Worm (Caenorhabditis elegans) whole organism, young adult: Measurements from ENCODE around the gene bath-7.

Source experiments
- B0336.3 ChIP-seq: fragments of 200-800 bp; sonication (Bioruptor generic); IDR thresholded peaks from 2 replicates; pipeline ENCODE4 v1.3.6; 2022; ENCODE audit warnings: missing genetic modification characterization, missing compliant biosample characterization
- F33H1.4 ChIP-seq: fragments of 200-800 bp; sonication (Bioruptor generic); IDR thresholded peaks from 2 replicates; pipeline ENCODE4 v1.3.6; 2022; ENCODE audit warnings: missing genetic modification reagents, missing genetic modification characterization, missing compliant biosample characterization
- T07F8.4 ChIP-seq: sonication (generic microtip); optimal IDR thresholded peaks from 2 replicates; lab custom pipeline; 2016; ENCODE audit warnings: mild to moderate bottlenecking, missing genetic modification characterization, moderate library complexity, missing compliant biosample characterization
- Y53G8AR.9 ChIP-seq: fragments of 200-800 bp; sonication (Bioruptor generic); conservative IDR thresholded peaks from 2 replicates; pipeline ENCODE4 v1.3.6; 2022; ENCODE audit warnings: missing genetic modification reagents, missing genetic modification characterization, missing compliant biosample characterization
- Y79H2A.3 ChIP-seq: fragments of 200-800 bp; sonication (Bioruptor generic); conservative IDR thresholded peaks from 2 replicates; pipeline ENCODE4 v1.3.6; 2022; ENCODE audit warnings: missing genetic modification reagents, missing genetic modification characterization, missing compliant biosample characterization
- aptf-3 ChIP-seq: fragments of 200-800 bp; sonication (Bioruptor generic); IDR thresholded peaks from 2 replicates; pipeline ENCODE4 v1.3.6; 2022; ENCODE audit warnings: missing genetic modification characterization, missing compliant biosample characterization
- attf-3 ChIP-seq: fragments of 200-800 bp; sonication (Bioruptor generic); conservative IDR thresholded peaks from 2 replicates; pipeline ENCODE4 v1.3.6; 2022; ENCODE audit warnings: missing genetic modification reagents, missing genetic modification characterization, missing compliant biosample characterization
- cebp-2 ChIP-seq: fragments of 200-800 bp; sonication (Bioruptor generic); IDR thresholded peaks from 2 replicates; pipeline ENCODE4 v1.3.6; 2022; ENCODE audit warnings: missing genetic modification characterization, missing compliant biosample characterization
- ceh-40 ChIP-seq: fragments of 200-800 bp; sonication (Bioruptor generic); IDR thresholded peaks from 2 replicates; pipeline ENCODE4 v1.3.6; 2022; ENCODE audit warnings: missing genetic modification characterization, missing compliant biosample characterization
- ceh-79 ChIP-seq: sonication (generic microtip); optimal IDR thresholded peaks from 2 replicates; lab custom pipeline; 2017; ENCODE audit warnings: mild to moderate bottlenecking, missing genetic modification characterization, missing compliant biosample characterization
- dpff-1 ChIP-seq: sonication (generic microtip); optimal IDR thresholded peaks from 2 replicates; lab custom pipeline; 2017; ENCODE audit warnings: mild to moderate bottlenecking, missing genetic modification characterization, missing compliant biosample characterization
- dpl-1 ChIP-seq: fragments of 150-350 bp; optimal IDR thresholded peaks from 2 replicates; lab custom pipeline; 2014; ENCODE audit warnings: missing biosample characterization, missing genetic modification reagents, missing genetic modification characterization
- efl-1 ChIP-seq: fragments of 150-350 bp; optimal IDR thresholded peaks from 2 replicates; lab custom pipeline; 2014; ENCODE audit warnings: missing biosample characterization, missing genetic modification reagents, missing genetic modification characterization
- ekl-4 ChIP-seq: fragments of 200-800 bp; sonication (Bioruptor generic); IDR thresholded peaks from 2 replicates; pipeline ENCODE4 v1.3.6; 2022; ENCODE audit warnings: missing genetic modification reagents, missing genetic modification characterization, missing compliant biosample characterization
- hlh-26 ChIP-seq: fragments of 200-800 bp; sonication (Bioruptor generic); conservative IDR thresholded peaks from 2 replicates; pipeline ENCODE4 v1.3.6; 2022; ENCODE audit warnings: missing genetic modification reagents, missing genetic modification characterization, missing compliant biosample characterization
- hrde-1 ChIP-seq: sonication (generic microtip); optimal IDR thresholded peaks from 2 replicates; lab custom pipeline; 2016; ENCODE audit warnings: missing genetic modification characterization, mild to moderate bottlenecking, missing compliant biosample characterization, moderate library complexity, missing genotype, missing genetic modification reagents, borderline replicate concordance
- let-526 ChIP-seq: fragments of 200-800 bp; sonication (Bioruptor generic); IDR thresholded peaks from 2 replicates; pipeline ENCODE4 v1.3.6; 2022; ENCODE audit warnings: missing genetic modification reagents, missing genetic modification characterization, missing compliant biosample characterization
- lin-35 ChIP-seq, 3 experiments: fragments of 150-350 bp in 2 of 3; sonication (generic microtip) in 1 of 3; optimal IDR thresholded peaks; 2 replicates each; lab custom pipeline; 2014 to 2018; ENCODE audit warnings: missing biosample characterization in 3 of 3, missing genetic modification characterization in 3 of 3, missing genetic modification reagents in 3 of 3
- lin-40 ChIP-seq: sonication (generic microtip); optimal IDR thresholded peaks from 2 replicates; lab custom pipeline; 2016; ENCODE audit warnings: missing genetic modification characterization, mild to moderate bottlenecking, missing compliant biosample characterization, missing genotype, missing genetic modification reagents
- lsl-1 ChIP-seq: fragments of 200-800 bp; sonication (Bioruptor generic); optimal IDR thresholded peaks from 2 replicates; lab custom pipeline; 2018; ENCODE audit warnings: mild to moderate bottlenecking, missing genetic modification characterization, moderate library complexity, missing compliant biosample characterization
- mcd-1 ChIP-seq: fragments of 200-800 bp; sonication (Bioruptor generic); IDR thresholded peaks from 2 replicates; pipeline ENCODE4 v1.3.6; 2022; ENCODE audit warnings: missing genetic modification reagents, missing genetic modification characterization, missing compliant biosample characterization
- mes-4 ChIP-seq: sonication (generic microtip); optimal IDR thresholded peaks from 2 replicates; lab custom pipeline; 2016; ENCODE audit warnings: missing genotype, missing genetic modification characterization, missing compliant biosample characterization
- nfyb-1 ChIP-seq: fragments of 200-800 bp; sonication (Bioruptor generic); IDR thresholded peaks from 2 replicates; pipeline ENCODE4 v1.3.6; 2022; ENCODE audit warnings: missing genetic modification reagents, missing genetic modification characterization, missing compliant biosample characterization
- nhr-80 ChIP-seq: sonication (generic microtip); optimal IDR thresholded peaks from 2 replicates; lab custom pipeline; 2016; ENCODE audit warnings: missing genetic modification characterization, missing compliant biosample characterization
- pha-4 ChIP-seq: fragments of 150-350 bp; sonication (generic microtip); optimal IDR thresholded peaks from 2 replicates; lab custom pipeline; 2014; ENCODE audit warnings: missing biosample characterization, missing genetic modification reagents, missing genetic modification characterization
- rcor-1 ChIP-seq: fragments of 200-800 bp; sonication (Bioruptor generic); IDR thresholded peaks from 2 replicates; pipeline ENCODE4 v1.3.6; 2022; ENCODE audit warnings: missing genetic modification reagents, missing genetic modification characterization, missing compliant biosample characterization
- rec-8 ChIP-seq, 2 experiments: sonication (generic microtip); optimal IDR thresholded peaks; 2 replicates each; lab custom pipeline; 2016; ENCODE audit warnings: mild to moderate bottlenecking in 2 of 2, missing genetic modification characterization in 2 of 2, missing genetic modification reagents in 2 of 2, missing genotype in 2 of 2, missing biosample characterization in 1 of 2, missing compliant biosample characterization in 1 of 2, moderate library complexity in 1 of 2
- repo-1 ChIP-seq: sonication (generic microtip); optimal IDR thresholded peaks from 2 replicates; lab custom pipeline; 2017; ENCODE audit warnings: mild to moderate bottlenecking, missing genetic modification characterization, missing compliant biosample characterization
- sdz-38 ChIP-seq: sonication (generic microtip); optimal IDR thresholded peaks from 2 replicates; lab custom pipeline; 2016; ENCODE audit warnings: missing genotype, missing genetic modification characterization, missing compliant biosample characterization
- snpc-4 ChIP-seq, 5 experiments: fragments of 150-350 bp in 1 of 5; sonication (generic microtip) in 4 of 5; optimal IDR thresholded peaks; 2 replicates each; lab custom pipeline; 2014 to 2018; ENCODE audit warnings: missing genetic modification characterization in 5 of 5, missing biosample characterization in 3 of 5, antibody characterized with exemption in 2 of 5, mild to moderate bottlenecking in 2 of 5, missing compliant biosample characterization in 2 of 5, missing genotype in 2 of 5, moderate library complexity in 2 of 5, missing genetic modification reagents in 1 of 5
- somi-1 ChIP-seq: fragments of 200-800 bp; sonication (Bioruptor generic); optimal IDR thresholded peaks from 2 replicates; lab custom pipeline; 2018; ENCODE audit warnings: mild to moderate bottlenecking, missing genetic modification characterization, missing compliant biosample characterization
- tbx-9 ChIP-seq: sonication (generic microtip); optimal IDR thresholded peaks from 2 replicates; lab custom pipeline; 2016; ENCODE audit warnings: borderline replicate concordance, missing genetic modification characterization, inconsistent platforms, missing compliant biosample characterization
- zfh-2 ChIP-seq: fragments of 200-800 bp; sonication (Bioruptor generic); conservative IDR thresholded peaks from 2 replicates; pipeline ENCODE4 v1.3.6; 2022; ENCODE audit warnings: missing genetic modification reagents, missing genetic modification characterization, missing compliant biosample characterization
- ztf-25 ChIP-seq: fragments of 200-800 bp; sonication (Bioruptor generic); IDR thresholded peaks from 2 replicates; pipeline ENCODE4 v1.3.6; 2022; ENCODE audit warnings: missing genetic modification reagents, missing genetic modification characterization, missing compliant biosample characterization
- ztf-3 ChIP-seq: fragments of 200-800 bp; sonication (Bioruptor generic); optimal IDR thresholded peaks from 2 replicates; lab custom pipeline; 2018; ENCODE audit warnings: mild to moderate bottlenecking, missing genetic modification characterization, missing compliant biosample characterization

The bath-7 gene

DNA sequence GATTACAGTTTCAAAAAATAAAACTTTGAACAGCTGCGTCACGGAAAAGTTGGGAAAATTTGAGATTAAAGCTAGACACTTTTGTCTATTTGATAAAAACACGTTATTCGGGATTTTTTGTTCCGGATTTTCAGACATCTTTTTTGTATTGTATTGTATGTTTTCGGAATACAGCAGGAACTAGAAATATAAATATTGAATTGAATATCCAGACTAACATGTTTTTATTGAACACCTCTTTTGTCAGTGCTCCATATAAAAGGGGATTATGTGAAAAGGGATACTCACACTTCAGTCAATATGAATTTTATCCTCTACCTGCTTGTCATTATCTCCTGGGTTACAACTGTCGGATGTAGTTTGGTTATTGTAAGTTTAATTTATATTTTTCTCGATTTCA lies 27.0 kb downstream of the bath-7 start, which contains the start of gene C16C4.1:
TSS of gene C16C4.1 (plus strand) at position 301 of the 400 bp plus-strand sequence.
- TF ChIP-seq lin-35 (GFP tag; optimal IDR thresholded peaks at IDR 0.05; lab: Kevin White, UChicago) (no peak), F33H1.4 (no peak), lin-40 (tag; lab: Kevin White, UChicago) (no peak), Y53G8AR.9 (GFP tag; lab: Robert Waterston, UW) (no peak), ceh-40 (no peak), let-526 (GFP tag; lab: Robert Waterston, UW) (no peak), cebp-2 (GFP tag; lab: Robert Waterston, UW) (no peak), rcor-1 (no peak), ztf-25 (GFP tag; lab: Robert Waterston, UW) (no peak), ekl-4 (GFP tag; lab: Robert Waterston, UW) (no peak), dpl-1 (GFP tag; lab: Kevin White, UChicago) (no peak), hrde-1 (no peak), hlh-26 (GFP tag; lab: Robert Waterston, UW) (no peak), mes-4 (no peak), rec-8 (tag; optimal IDR thresholded peaks at IDR 0.05; lab: Kevin White, UChicago) (no peak)
- TF ChIP-seq, all 124 proteins: peak for 0

DNA sequence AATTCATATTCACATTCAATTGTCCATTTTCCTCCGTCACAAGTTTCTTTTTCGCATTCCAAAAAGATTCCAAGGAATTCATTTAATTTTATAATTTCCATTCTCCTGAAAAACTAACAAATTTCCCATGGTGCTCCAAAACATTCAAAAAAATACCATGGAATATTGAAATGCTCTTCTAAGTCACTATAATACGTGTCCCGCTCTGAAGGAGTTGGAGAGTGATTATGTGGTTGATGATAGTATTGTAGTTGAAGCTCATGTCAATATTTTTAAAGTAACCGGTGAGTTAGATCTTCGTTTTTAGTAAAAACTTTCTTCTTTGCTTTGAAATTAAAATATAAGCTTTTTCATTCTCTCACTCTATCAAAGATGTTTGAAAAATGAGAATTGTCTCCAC lies 30.2 kb downstream of the bath-7 start, which contains the start of gene math-9:
TSS of gene math-9 (minus strand) at position 101 of the 400 bp plus-strand sequence.
- TF ChIP-seq dpff-1 (tag; lab: Kevin White, UChicago), result no peak
- TF ChIP-seq mcd-1, result no peak
- no peak for TF ChIP-seq attf-3 (GFP tag; lab: Robert Waterston, UW)
- no peak for TF ChIP-seq B0336.3
- TF ChIP-seq cebp-2 (GFP tag; lab: Robert Waterston, UW), result no peak
- no peak for TF ChIP-seq repo-1 (tag; lab: Kevin White, UChicago)
- TF ChIP-seq hrde-1, result no peak
- no peak for TF ChIP-seq somi-1 (GFP tag; lab: Kevin White, UChicago)
- no peak for TF ChIP-seq tbx-9 (tag; lab: Kevin White, UChicago)
- TF ChIP-seq nhr-80 (tag; lab: Kevin White, UChicago), result no peak
- TF ChIP-seq sdz-38 (tag; lab: Kevin White, UChicago), result no peak
- TF ChIP-seq ekl-4 (GFP tag; lab: Robert Waterston, UW), result no peak
- TF ChIP-seq Y79H2A.3 (GFP tag; lab: Robert Waterston, UW), result no peak
- TF ChIP-seq ceh-79, result no peak
- no peak for TF ChIP-seq efl-1
- no peak for TF ChIP-seq pha-4
- TF ChIP-seq ztf-3 (GFP tag; lab: Kevin White, UChicago), result no peak
- TF ChIP-seq lsl-1, result no peak
- no peak for TF ChIP-seq aptf-3 (GFP tag; lab: Robert Waterston, UW)
- TF ChIP-seq T07F8.4 (tag; lab: Kevin White, UChicago), result no peak

DNA sequence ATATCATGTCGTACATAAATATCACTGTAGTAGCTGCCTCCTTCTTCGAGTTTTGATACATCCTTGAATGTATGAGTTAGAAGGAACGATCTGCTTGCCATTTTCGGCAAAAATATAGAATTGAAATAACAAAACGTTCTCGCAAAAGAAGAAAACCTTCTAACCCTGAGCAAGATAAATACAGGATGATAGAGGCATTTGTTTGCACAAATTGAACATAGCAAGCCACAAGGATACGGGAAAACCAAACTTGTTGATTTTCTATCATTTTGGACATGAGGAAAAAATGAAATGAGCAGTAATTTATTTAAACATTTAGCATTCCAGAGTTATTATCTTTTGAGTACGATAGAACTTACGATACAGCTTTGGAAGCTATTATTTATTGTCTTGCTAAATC lies 31.8 kb downstream of the bath-7 start, which contains the start of gene math-8:
TSS of gene math-8 (minus strand) at position 101 of the 400 bp plus-strand sequence.
- TF ChIP-seq snpc-4 (GFP tag; optimal IDR thresholded peaks at IDR 0.05; lab: Kevin White, UChicago) (no peak), snpc-4 (tag; optimal IDR thresholded peaks at IDR 0.05; lab: Kevin White, UChicago) (no peak), nfyb-1 (GFP tag; lab: Robert Waterston, UW) (no peak), zfh-2 (GFP tag; lab: Robert Waterston, UW) (no peak), dpl-1 (GFP tag; lab: Kevin White, UChicago) (no peak)
- TF ChIP-seq, all 124 proteins: peak for 0
